Worm (Caenorhabditis elegans) whole organism, mixed stage, embryonic: ENCODE measurements around the gene K05F6.8.

Experiments used
- ces-1 ChIP-seq: fragments of 150-350 bp; optimal IDR thresholded peaks from 2 replicates; lab custom pipeline; 2014; ENCODE audit warnings: missing biosample characterization, missing genetic modification reagents, missing genetic modification characterization
- mep-1 ChIP-seq: fragments of 150-350 bp; optimal IDR thresholded peaks from 2 replicates; lab custom pipeline; 2017; ENCODE audit warnings: missing biosample characterization, missing genetic modification reagents, missing genetic modification characterization, inconsistent platforms
- snpc-4 ChIP-seq: fragments of 150-350 bp; optimal IDR thresholded peaks from 2 replicates; lab custom pipeline; 2014; ENCODE audit warnings: missing biosample characterization, missing genetic modification characterization
- unc-62 ChIP-seq: fragments of 150-350 bp; optimal IDR thresholded peaks from 2 replicates; lab custom pipeline; 2014; ENCODE audit warnings: missing biosample characterization, missing genetic modification reagents, missing genetic modification characterization

DNA sequence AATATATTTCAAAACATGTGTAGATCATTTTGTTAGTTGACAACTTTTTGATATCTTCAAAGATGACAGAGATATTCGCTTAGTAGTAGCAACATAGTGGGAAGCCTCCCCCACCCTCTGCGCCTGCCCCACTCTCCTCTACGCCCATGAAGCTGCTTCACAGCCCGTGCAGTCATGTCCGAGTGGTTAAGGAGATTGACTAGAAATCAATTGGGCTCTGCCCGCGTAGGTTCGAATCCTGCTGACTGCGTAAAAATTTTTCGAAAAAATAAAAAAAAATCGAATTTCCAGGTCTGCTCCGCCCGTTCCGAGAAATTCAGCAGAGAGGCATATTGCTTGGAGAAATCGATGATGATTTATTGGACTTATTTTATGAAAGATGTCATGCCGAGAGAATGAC is 47.7 kb downstream of the K05F6.8 start:
- no peak for TF ChIP-seq unc-62 (GFP tag; lab: Kevin White, UChicago)
- TF ChIP-seq snpc-4 (tag; lab: Kevin White, UChicago) = no peak
- peak; percentile 29 for TF ChIP-seq ces-1 (GFP tag; lab: Kevin White, UChicago)
- TF ChIP-seq mep-1 (tag; lab: Kevin White, UChicago) = no peak
